Worm (Caenorhabditis elegans) whole organism, late embryonic: ENCODE results near the gene F54D10.9.
"Not testable (repeated sequence)": the region's sequence is repeated elsewhere in the genome, so short reads cannot be mapped to it uniquely, and the experiment has no call there.

Experiments used
- C08G9.2 ChIP-seq: sonication (generic microtip); optimal IDR thresholded peaks from 2 replicates; lab custom pipeline; 2016; ENCODE audit warnings: mild to moderate bottlenecking, missing genetic modification characterization, moderate library complexity, missing compliant biosample characterization
- F13H6.1 ChIP-seq: sonication (generic microtip); optimal IDR thresholded peaks from 2 replicates; lab custom pipeline; 2016; ENCODE audit warnings: missing genetic modification characterization, missing compliant biosample characterization
- T23F11.4 ChIP-seq: fragments of 200-800 bp; sonication (Bioruptor generic); optimal IDR thresholded peaks from 2 replicates; lab custom pipeline; 2018; ENCODE audit warnings: mild to moderate bottlenecking, missing genetic modification characterization, missing compliant biosample characterization
- ceh-14 ChIP-seq: sonication (generic microtip); optimal IDR thresholded peaks from 2 replicates; lab custom pipeline; 2016; ENCODE audit warnings: missing genotype, missing genetic modification characterization, missing compliant biosample characterization
- ceh-18 ChIP-seq: sonication (generic microtip); optimal IDR thresholded peaks from 2 replicates; lab custom pipeline; 2016; ENCODE audit warnings: missing genetic modification characterization, missing compliant biosample characterization
- ceh-2 ChIP-seq: sonication (generic microtip); optimal IDR thresholded peaks from 2 replicates; lab custom pipeline; 2016; ENCODE audit warnings: missing genotype, missing genetic modification characterization, missing compliant biosample characterization
- ceh-30 ChIP-seq: fragments of 150-350 bp; optimal IDR thresholded peaks from 2 replicates; lab custom pipeline; 2014; ENCODE audit warnings: missing biosample characterization, missing genetic modification characterization
- ceh-48 ChIP-seq: sonication (generic microtip); optimal IDR thresholded peaks from 2 replicates; lab custom pipeline; 2016; ENCODE audit warnings: missing genetic modification characterization, inconsistent platforms, missing compliant biosample characterization
- dve-1 ChIP-seq: sonication (generic microtip); optimal IDR thresholded peaks from 2 replicates; lab custom pipeline; 2017; ENCODE audit warnings: antibody characterized with exemption, mild to moderate bottlenecking, missing genetic modification characterization, missing compliant biosample characterization
- elt-2 ChIP-seq: sonication (generic microtip); optimal IDR thresholded peaks from 2 replicates; lab custom pipeline; 2016; ENCODE audit warnings: missing genetic modification reagents, missing genetic modification characterization, missing compliant biosample characterization
- elt-4 ChIP-seq: sonication (generic microtip); optimal IDR thresholded peaks from 2 replicates; lab custom pipeline; 2016; ENCODE audit warnings: missing genetic modification characterization, missing compliant biosample characterization
- fax-1 ChIP-seq: sonication (generic microtip); optimal IDR thresholded peaks from 2 replicates; lab custom pipeline; 2016; ENCODE audit warnings: missing genotype, missing genetic modification characterization, missing compliant biosample characterization
- fkh-6 ChIP-seq: sonication (generic microtip); optimal IDR thresholded peaks from 2 replicates; lab custom pipeline; 2016; ENCODE audit warnings: missing genetic modification characterization, missing compliant biosample characterization
- hlh-13 ChIP-seq: fragments of 200-800 bp; sonication (Bioruptor generic); optimal IDR thresholded peaks from 2 replicates; lab custom pipeline; 2018; ENCODE audit warnings: mild to moderate bottlenecking, missing genetic modification characterization, missing compliant biosample characterization
- hlh-15 ChIP-seq: sonication (generic microtip); optimal IDR thresholded peaks from 2 replicates; lab custom pipeline; 2016; ENCODE audit warnings: missing genetic modification characterization, missing compliant biosample characterization
- hlh-30 ChIP-seq: sonication (generic microtip); optimal IDR thresholded peaks from 2 replicates; lab custom pipeline; 2017; ENCODE audit warnings: antibody characterized with exemption, missing genetic modification characterization, missing compliant biosample characterization; ENCODE audit not compliant: insufficient read depth
- hlh-6 ChIP-seq: sonication (generic microtip); optimal IDR thresholded peaks from 2 replicates; lab custom pipeline; 2016; ENCODE audit warnings: missing genotype, missing genetic modification characterization, missing compliant biosample characterization
- lin-11 ChIP-seq: fragments of 200-800 bp; sonication (Bioruptor generic); optimal IDR thresholded peaks from 2 replicates; lab custom pipeline; 2018; ENCODE audit warnings: mild to moderate bottlenecking, missing genetic modification characterization, missing compliant biosample characterization
- nfya-1 ChIP-seq: sonication (generic microtip); optimal IDR thresholded peaks from 2 replicates; lab custom pipeline; 2017; ENCODE audit warnings: missing genetic modification characterization, mild to moderate bottlenecking, missing compliant biosample characterization, antibody characterized with exemption, moderate library complexity
- nhr-11 ChIP-seq: fragments of 150-350 bp; optimal IDR thresholded peaks from 2 replicates; lab custom pipeline; 2014; ENCODE audit warnings: missing biosample characterization, missing genetic modification characterization
- pat-9 ChIP-seq: fragments of 200-800 bp; sonication (Bioruptor generic); optimal IDR thresholded peaks from 2 replicates; lab custom pipeline; 2018; ENCODE audit warnings: mild to moderate bottlenecking, missing genetic modification characterization, moderate library complexity, missing compliant biosample characterization
- pha-4 ChIP-seq: fragments of 150-350 bp; optimal IDR thresholded peaks from 2 replicates; lab custom pipeline; 2018; ENCODE audit warnings: missing biosample characterization, missing genetic modification reagents, missing genetic modification characterization
- rnt-1 ChIP-seq: sonication (generic microtip); optimal IDR thresholded peaks from 2 replicates; lab custom pipeline; 2016; ENCODE audit warnings: missing genetic modification characterization, missing compliant biosample characterization
- sdc-2 ChIP-seq: sonication (generic microtip); optimal IDR thresholded peaks from 2 replicates; lab custom pipeline; 2016; ENCODE audit warnings: missing genotype, missing genetic modification characterization, missing compliant biosample characterization
- sox-2 ChIP-seq: fragments of 200-800 bp; sonication (Bioruptor generic); IDR thresholded peaks from 2 replicates; pipeline ENCODE4 v1.3.6; 2022; ENCODE audit warnings: missing genetic modification reagents, missing genetic modification characterization, missing compliant biosample characterization
- sox-4 ChIP-seq: sonication (generic microtip); optimal IDR thresholded peaks from 2 replicates; lab custom pipeline; 2017; ENCODE audit warnings: mild to moderate bottlenecking, missing genetic modification characterization, inconsistent platforms, missing compliant biosample characterization
- tbx-2 ChIP-seq: sonication (generic microtip); optimal IDR thresholded peaks from 2 replicates; lab custom pipeline; 2016; ENCODE audit warnings: missing genetic modification characterization, missing compliant biosample characterization
- ttx-3 ChIP-seq: sonication (generic microtip); optimal IDR thresholded peaks from 2 replicates; lab custom pipeline; 2016; ENCODE audit warnings: missing genetic modification reagents, missing genetic modification characterization, missing compliant biosample characterization
- unc-42 ChIP-seq: sonication (generic microtip); optimal IDR thresholded peaks from 2 replicates; lab custom pipeline; 2016; ENCODE audit warnings: missing genotype, missing genetic modification characterization, missing compliant biosample characterization
- unc-55 ChIP-seq: sonication (generic microtip); optimal IDR thresholded peaks from 2 replicates; lab custom pipeline; 2017; ENCODE audit warnings: missing biosample characterization, missing genetic modification reagents, missing genetic modification characterization
- zip-5 ChIP-seq: sonication (generic microtip); optimal IDR thresholded peaks from 2 replicates; lab custom pipeline; 2016; ENCODE audit warnings: missing genetic modification characterization, missing compliant biosample characterization

F54D10.9 gene

DNA sequence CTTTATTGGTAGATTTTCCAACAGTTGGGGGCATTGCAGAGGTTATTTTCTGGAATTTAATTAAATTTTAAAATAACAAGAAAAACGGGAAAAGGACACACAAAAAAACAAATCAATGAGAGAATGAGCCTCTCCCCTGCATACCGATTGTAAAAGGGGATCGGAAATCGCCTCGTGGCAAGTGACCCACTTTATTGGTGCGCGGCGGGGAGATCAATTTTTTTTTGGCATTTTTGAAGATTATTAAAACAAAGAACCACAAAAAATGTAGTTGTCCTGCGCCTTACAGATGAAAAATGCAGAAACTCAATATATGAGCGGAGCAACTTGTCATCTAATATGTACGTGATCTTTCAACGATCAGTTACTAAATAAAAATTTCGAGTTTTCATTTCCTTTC lies 11.0 kb downstream of the F54D10.9 start, which contains the start of gene F54D10.7:
TSS of gene F54D10.7 (minus strand) at position 49 of the 400 bp plus-strand sequence.
- no peak for TF ChIP-seq sox-2 (GFP tag; lab: Robert Waterston, UW)
- no peak for TF ChIP-seq sdc-2 (tag; lab: Kevin White, UChicago)
- TF ChIP-seq hlh-13 (GFP tag; lab: Kevin White, UChicago) = no peak
- TF ChIP-seq pha-4 (tag; lab: Kevin White, UChicago) = no peak
- no peak for TF ChIP-seq ceh-48 (tag; lab: Kevin White, UChicago)
- TF ChIP-seq fkh-6 (tag; lab: Kevin White, UChicago) = no peak
- no peak for TF ChIP-seq T23F11.4 (GFP tag; lab: Kevin White, UChicago)
- TF ChIP-seq hlh-6 = no peak
- no peak for TF ChIP-seq hlh-15 (tag; lab: Kevin White, UChicago)
- no peak for TF ChIP-seq pat-9 (tag; lab: Kevin White, UChicago)
- no peak for TF ChIP-seq rnt-1 (tag; lab: Kevin White, UChicago)
- no peak for TF ChIP-seq ceh-2
- no peak for TF ChIP-seq ceh-18
- no peak for TF ChIP-seq fax-1
- TF ChIP-seq ttx-3 (tag; lab: Kevin White, UChicago) = no peak
- no peak for TF ChIP-seq ceh-30 (tag; lab: Kevin White, UChicago)

DNA sequence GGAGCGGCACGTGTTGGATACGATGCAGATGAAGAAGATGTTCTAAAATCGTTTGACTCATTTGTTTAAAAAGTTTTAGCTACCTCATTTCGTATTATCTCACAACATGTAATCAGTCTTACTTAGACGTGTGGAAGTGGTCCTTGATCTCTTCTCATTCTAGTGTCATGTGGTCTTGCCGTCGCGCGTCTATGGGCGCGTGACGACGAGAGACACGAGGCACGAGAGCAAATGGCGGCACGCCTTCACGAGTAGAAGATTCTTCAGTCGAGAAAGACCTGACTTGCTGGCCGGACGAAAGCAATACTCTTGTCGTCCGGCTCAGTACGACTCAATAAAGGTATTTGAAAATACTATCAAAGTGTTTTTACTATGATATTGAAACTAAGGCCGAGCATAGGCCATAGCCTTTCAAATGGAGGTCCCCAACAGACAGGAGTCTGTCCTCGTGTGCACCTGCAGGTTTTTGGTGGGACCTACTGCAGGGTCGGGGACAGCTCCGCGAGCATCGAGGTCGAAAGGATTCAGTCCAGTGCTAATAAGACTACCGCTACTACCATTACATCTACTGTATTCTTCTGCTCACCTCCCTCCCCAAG lies 15.9 kb downstream of the F54D10.9 start, which contains the start of gene fbxa-24:
TSS of gene fbxa-24 (plus strand) at position 276 of the 599 bp plus-strand sequence.
- TF ChIP-seq pha-4, nhr-11, hlh-30 (tag; lab: Kevin White, UChicago): not testable (repeated sequence)

DNA sequence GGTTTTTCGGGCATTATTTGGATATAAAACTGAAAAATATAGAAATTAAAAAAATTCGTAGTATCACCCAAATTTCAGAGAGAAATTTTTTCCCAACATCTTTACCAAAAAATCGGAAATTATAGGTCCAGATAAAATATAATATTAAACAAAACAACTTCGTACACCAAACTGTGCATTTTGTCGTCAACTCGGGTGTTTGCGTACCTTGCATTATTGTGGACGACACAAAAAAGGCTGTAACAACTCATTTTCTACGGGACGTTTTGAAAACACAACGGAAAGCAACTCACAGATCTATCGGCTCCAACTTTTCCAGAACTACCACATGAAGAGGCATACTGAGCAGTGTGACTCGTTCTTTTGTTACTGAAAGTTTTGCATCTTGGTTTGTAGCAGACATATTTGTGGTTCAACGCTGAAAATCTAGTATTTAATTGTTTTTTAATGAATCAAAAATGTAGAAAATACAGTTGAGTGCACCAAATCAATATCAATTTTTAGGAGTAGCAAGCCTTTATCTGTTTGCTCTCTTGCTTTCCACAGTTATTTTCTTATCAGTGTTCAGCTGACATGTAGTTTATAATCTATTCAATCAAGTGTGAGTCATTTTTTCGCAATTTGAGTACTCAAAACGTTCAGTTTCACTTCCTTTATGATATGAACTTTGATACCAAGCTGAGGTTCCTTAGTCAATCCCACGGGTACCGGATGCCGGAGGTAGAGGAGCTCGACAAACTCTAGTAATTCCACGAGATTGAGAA lies 16.7 kb downstream of the F54D10.9 start:
- TF ChIP-seq unc-55 (GFP tag; lab: Kevin White, UChicago) (no peak), elt-2 (tag; lab: Kevin White, UChicago) (peak; percentile 33)

DNA sequence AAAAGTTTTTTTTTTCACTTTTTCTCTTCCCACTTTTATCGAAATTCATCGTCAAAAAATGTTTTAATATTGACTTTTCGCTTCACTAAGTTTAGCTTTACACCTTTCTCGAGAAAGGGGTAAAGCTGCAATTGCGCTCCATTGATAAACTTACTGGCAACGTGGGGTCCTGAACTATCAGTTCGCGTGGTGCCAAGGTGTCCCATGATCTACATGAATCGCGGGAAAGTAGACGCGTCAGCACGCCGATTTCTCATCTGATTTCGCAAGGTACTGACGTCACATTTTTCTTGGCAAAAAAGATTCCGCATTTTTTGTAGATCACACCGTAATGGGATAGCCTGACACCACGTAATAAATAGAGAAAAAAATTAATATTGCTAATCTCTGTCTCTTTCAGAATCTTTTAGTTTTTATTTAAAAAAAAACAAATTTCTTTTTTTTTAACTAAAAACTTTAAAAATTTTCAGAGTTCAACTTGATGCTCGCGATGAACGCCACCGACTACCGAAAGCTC lies 20.4 kb downstream of the F54D10.9 start, which contains the start of gene lido-15:
TSS of gene lido-15 (plus strand) at position 467 of the 517 bp plus-strand sequence.
- TF ChIP-seq elt-4 (no peak), lin-11 (tag; lab: Kevin White, UChicago) (no peak), dve-1 (tag; lab: Kevin White, UChicago) (no peak), zip-5 (tag; lab: Kevin White, UChicago) (no peak), nfya-1 (tag; lab: Kevin White, UChicago) (no peak), F13H6.1 (tag; lab: Kevin White, UChicago) (no peak)

DNA sequence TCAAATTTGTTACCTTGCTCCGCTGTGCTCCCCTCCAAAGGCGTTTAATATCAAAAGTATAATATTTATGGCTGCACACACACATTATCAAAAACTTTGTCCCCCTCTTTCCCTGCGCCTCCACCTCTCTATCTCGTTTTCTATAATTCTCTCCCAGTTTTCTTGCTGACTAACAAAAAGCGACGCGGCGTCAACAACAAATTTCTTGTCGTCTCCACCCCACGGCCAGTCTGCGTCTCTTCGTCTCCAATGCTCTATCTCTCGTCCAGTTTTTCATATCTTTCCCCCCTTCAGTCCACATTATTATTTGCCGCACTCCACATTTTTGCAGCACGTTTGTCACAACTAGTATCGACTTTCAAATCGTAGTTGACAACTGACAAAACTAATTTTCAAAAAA lies 21.7 kb downstream of the F54D10.9 start:
- TF ChIP-seq pat-9 (tag; lab: Kevin White, UChicago) (no peak), ceh-18 (peak; percentile 35), nfya-1 (tag; lab: Kevin White, UChicago) (peak; percentile 34), C08G9.2 (tag; lab: Kevin White, UChicago) (no peak), tbx-2 (tag; lab: Kevin White, UChicago) (peak; percentile 47), unc-55 (GFP tag; lab: Kevin White, UChicago) (peak; percentile 49), sox-4 (tag; lab: Kevin White, UChicago) (no peak), rnt-1 (tag; lab: Kevin White, UChicago) (peak; percentile 27), ceh-14 (tag; lab: Kevin White, UChicago) (peak; percentile 11), unc-42 (tag; lab: Kevin White, UChicago) (peak; percentile 15)
- TF ChIP-seq, all 69 proteins: peak for 7
